Fruit fly (Drosophila melanogaster): ENCODE results near the gene Phae1.

DNA sequence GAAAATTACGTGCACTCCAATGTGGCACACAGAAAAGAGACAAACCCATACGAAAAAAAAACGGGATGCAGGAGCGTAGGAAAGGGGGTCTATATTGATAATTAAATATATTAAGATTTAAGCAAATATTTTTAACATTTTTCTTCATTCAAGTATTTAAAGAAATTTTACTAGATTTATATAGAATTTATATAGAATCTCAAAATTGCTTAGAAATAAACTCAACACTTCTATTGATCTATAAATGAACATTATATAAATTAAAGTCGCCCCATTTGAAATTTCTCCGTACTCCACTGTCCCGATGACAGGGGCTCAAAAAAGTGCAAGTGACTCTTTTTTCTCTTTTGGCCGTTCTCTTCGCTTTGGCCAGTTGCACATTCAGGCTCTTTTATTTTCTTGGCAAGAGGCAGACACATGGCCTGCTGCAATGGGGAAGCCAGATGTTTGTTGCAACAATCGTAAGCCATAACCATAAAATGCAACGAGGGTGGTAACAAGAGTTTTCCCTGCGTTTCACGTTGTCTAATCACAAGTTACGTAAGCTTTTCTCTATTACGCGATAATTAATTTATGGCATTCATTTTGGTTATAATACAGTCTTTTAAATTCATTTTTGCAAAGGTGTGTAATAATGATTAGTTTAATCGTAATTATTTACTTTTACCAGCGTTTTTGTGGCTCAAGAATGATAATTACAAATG lies 43.4 kb upstream of the Phae1 start:
- TF ChIP-seq pan (optimal IDR thresholded peaks at IDR 0.05) (no peak), EcR (GFP tag; optimal IDR thresholded peaks at IDR 0.05) (no peak)

Measured in whole organism.